Fruit fly (Drosophila melanogaster) whole organism: ENCODE data around the gene Ythdc1.

Experiments used
- CG8478 ChIP-seq: fragments of >200 bp; optimal IDR thresholded peaks from 2 replicates; lab custom pipeline; 2018; ENCODE audit warnings: inconsistent platforms
- Dll ChIP-seq: fragments of >200 bp; optimal IDR thresholded peaks from 2 replicates; lab custom pipeline; 2017
- EcR ChIP-seq, 2 experiments: fragments of >200 bp; optimal IDR thresholded peaks; 2 replicates each; lab custom pipeline; 2017; ENCODE audit warnings: missing biosample characterization in 2 of 2, missing genetic modification characterization in 2 of 2, missing genetic modification reagents in 2 of 2
- pan ChIP-seq: fragments of >200 bp; optimal IDR thresholded peaks from 2 replicates; lab custom pipeline; 2017
- psq ChIP-seq: fragments of >200 bp; optimal IDR thresholded peaks from 2 replicates; lab custom pipeline; 2017
- usp ChIP-seq: fragments of >200 bp; optimal IDR thresholded peaks from 2 replicates; lab custom pipeline; 2017; ENCODE audit warnings: missing biosample characterization, missing genetic modification characterization, mixed read lengths

DNA sequence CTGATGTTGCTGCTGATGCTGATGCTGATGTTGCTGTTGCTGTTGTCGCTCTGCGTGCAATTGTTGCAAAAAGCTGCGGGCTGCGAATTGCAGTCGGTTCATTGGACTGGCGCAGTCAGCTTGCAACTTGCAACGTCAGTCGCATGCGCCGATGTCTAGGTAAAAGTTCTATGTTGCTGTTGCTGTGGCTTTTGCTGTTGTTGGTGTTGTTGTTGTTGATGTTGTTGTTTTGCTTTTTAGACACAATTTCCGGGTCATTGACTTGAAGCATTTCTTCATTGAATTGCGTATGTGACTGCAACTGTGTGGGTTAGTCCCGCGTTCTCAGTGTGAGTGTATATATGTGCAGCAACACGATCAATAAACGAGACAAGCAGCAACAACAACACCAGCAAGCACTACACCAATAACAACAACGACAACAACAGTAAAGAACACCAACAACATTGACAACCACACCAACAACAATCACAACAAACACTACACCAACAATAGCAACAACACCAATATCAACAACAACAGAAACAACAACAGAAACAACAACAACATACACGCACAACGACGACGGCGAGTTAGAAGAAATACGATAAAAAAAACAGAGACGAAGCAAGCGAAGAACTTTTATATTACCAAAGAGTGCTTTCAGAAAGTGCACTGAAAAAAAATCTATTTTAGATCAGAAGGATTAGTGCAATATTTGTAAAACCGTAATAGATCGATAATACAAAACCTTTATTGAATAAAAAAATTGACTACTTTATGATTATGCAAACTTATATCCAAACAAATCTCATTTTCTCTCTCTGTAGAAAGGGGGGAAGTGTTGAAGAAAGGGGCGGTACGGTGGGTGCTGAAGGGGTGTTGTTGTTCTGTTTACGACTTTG, 20.2 kb upstream of the Ythdc1 start:
- TF ChIP-seq CG8478 (lab: Kevin White, UChicago) (no peak), psq (lab: Kevin White, UChicago) (no peak), EcR (GFP tag; optimal IDR thresholded peaks at IDR 0.05; lab: Kevin White, UChicago) (peak in 1 of 2 experiments; percentile 94), Dll (lab: Kevin White, UChicago) (no peak), usp (GFP tag; lab: Kevin White, UChicago) (no peak), pan (lab: Kevin White, UChicago) (no peak)
